Fruit fly (Drosophila melanogaster): ENCODE measurements around the gene CG15879.
A peak's percentile ranks its signal among the peaks of the same experiment; 100 is the strongest.

The CG15879 gene

DNA sequence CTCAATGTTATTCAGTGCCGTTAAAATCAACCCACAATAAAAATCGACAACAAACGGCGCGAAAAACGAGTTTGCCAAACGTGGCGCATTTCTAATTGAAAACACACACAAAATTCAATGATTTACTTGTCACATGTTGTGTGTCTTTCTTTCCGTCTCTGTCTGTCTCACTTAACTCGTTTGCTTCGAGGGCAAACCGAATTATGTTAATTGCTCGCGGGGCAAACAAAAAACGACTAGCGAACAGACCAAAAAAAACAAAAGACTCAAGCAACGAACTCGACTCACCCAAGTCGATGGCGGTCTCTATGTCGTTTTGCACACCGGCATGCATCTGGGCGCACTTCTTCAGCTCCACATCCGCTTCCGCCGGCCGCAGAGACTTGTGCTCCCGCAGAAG is 9.1 kb downstream of the CG15879 start (continued):
- TF ChIP-seq CG17328 (GFP tag; IDR thresholded peaks at IDR 0.05) (no peak), fru (optimal IDR thresholded peaks at IDR 0.05) (no peak), sqz (GFP tag; optimal IDR thresholded peaks at IDR 0.05) (no peak), run (tag; optimal IDR thresholded peaks at IDR 0.05) (no peak), CoRest (tag; optimal IDR thresholded peaks at IDR 0.05) (no peak), vvl (GFP tag; IDR thresholded peaks at IDR 0.05) (peak; percentile 79), ftz-f1 (GFP tag; optimal IDR thresholded peaks at IDR 0.05) (peak; percentile 32), sima (GFP tag; optimal IDR thresholded peaks at IDR 0.05) (no peak), CG11093 (GFP tag; IDR thresholded peaks at IDR 0.05) (no peak), CG6791 (GFP tag; IDR thresholded peaks at IDR 0.05; ENCODE audit: partially characterized antibody) (no peak), CG7987 (GFP tag; optimal IDR thresholded peaks at IDR 0.05) (no peak), lmd (GFP tag; IDR thresholded peaks at IDR 0.05) (no peak), sd (tag; optimal IDR thresholded peaks at IDR 0.05) (peak; percentile 35), CG13287 (GFP tag; IDR thresholded peaks at IDR 0.05; ENCODE audit: partially characterized antibody) (no peak), CG33557 (GFP tag; optimal IDR thresholded peaks at IDR 0.05) (no peak), CG43689 (GFP tag; IDR thresholded peaks at IDR 0.05) (no peak), nerfin-2 (GFP tag; IDR thresholded peaks at IDR 0.05; ENCODE audit: partially characterized antibody) (no peak), CG15269 (tag; optimal IDR thresholded peaks at IDR 0.05) (peak; percentile 11), abd-A (tag; optimal IDR thresholded peaks at IDR 0.05) (peak; percentile 37), yki (optimal IDR thresholded peaks at IDR 0.05) (no peak), cato (GFP tag; optimal IDR thresholded peaks at IDR 0.05; ENCODE audit: borderline replicate concordance) (no peak), Fer1 (GFP tag; optimal IDR thresholded peaks at IDR 0.05) (no peak), hkb (optimal IDR thresholded peaks at IDR 0.05) (no peak), hkb (GFP tag; IDR thresholded peaks at IDR 0.05) (no peak), Ptx1 (GFP tag; IDR thresholded peaks at IDR 0.05) (no peak), CG14860 (GFP tag; IDR thresholded peaks at IDR 0.05; ENCODE audit: partially characterized antibody) (no peak)

dm6 chr3L:2158689-2159310 is 10.1 kb downstream of the CG15879 start:
- TF ChIP-seq Xrp1 (GFP tag; IDR thresholded peaks at IDR 0.05) (peak; percentile 78), jigr1 (GFP tag; IDR thresholded peaks at IDR 0.05) (no peak), tna (GFP tag; IDR thresholded peaks at IDR 0.05; ENCODE audit: partially characterized antibody) (no peak), CG3281 (GFP tag; optimal IDR thresholded peaks at IDR 0.05) (no peak), gt (GFP tag; IDR thresholded peaks at IDR 0.05) (no peak), CG9727 (GFP tag; optimal IDR thresholded peaks at IDR 0.05) (peak; percentile 34), CG7963 (GFP tag; IDR thresholded peaks at IDR 0.05; ENCODE audit: partially characterized antibody) (no peak), CrebB (tag; optimal IDR thresholded peaks at IDR 0.05) (no peak), Scr (GFP tag; IDR thresholded peaks at IDR 0.05; ENCODE audit: partially characterized antibody) (no peak), CG12769 (tag; optimal IDR thresholded peaks at IDR 0.05) (no peak), Sry-β (GFP tag; optimal IDR thresholded peaks at IDR 0.05) (no peak), cg (GFP tag; optimal IDR thresholded peaks at IDR 0.05) (no peak), CG1024 (GFP tag; IDR thresholded peaks at IDR 0.05) (0 out of 2 replicates have a peak, but pooled peaks have one; percentile 42), sisA (GFP tag; IDR thresholded peaks at IDR 0.05) (peak; percentile 62), Hmr (GFP tag; optimal IDR thresholded peaks at IDR 0.05) (no peak), CG10959 (GFP tag; IDR thresholded peaks at IDR 0.05) (no peak), Drgx (GFP tag; IDR thresholded peaks at IDR 0.05) (no peak), CG13775 (GFP tag; optimal IDR thresholded peaks at IDR 0.05) (peak; percentile 12), CoRest (tag; optimal IDR thresholded peaks at IDR 0.05) (peak; percentile 36), Nf-YA (GFP tag; IDR thresholded peaks at IDR 0.05) (0 out of 2 replicates have a peak, but pooled peaks have one; percentile 35), CG11456 (GFP tag; IDR thresholded peaks at IDR 0.05) (no peak), CG13424 (tag; optimal IDR thresholded peaks at IDR 0.05) (peak; percentile 56), CG8478 (optimal IDR thresholded peaks at IDR 0.05) (no peak), vnd (GFP tag; IDR thresholded peaks at IDR 0.05; ENCODE audit: partially characterized antibody) (no peak), bbx (GFP tag; IDR thresholded peaks at IDR 0.05; ENCODE audit: partially characterized antibody) (no peak), Ravus (GFP tag; IDR thresholded peaks at IDR 0.05) (no peak), CG4820 (GFP tag; optimal IDR thresholded peaks at IDR 0.05) (peak; percentile 42)

Measured in whole organism, embryonic.